Worm (Caenorhabditis elegans): Measurements from ENCODE around the gene K09C6.10.

DNA sequence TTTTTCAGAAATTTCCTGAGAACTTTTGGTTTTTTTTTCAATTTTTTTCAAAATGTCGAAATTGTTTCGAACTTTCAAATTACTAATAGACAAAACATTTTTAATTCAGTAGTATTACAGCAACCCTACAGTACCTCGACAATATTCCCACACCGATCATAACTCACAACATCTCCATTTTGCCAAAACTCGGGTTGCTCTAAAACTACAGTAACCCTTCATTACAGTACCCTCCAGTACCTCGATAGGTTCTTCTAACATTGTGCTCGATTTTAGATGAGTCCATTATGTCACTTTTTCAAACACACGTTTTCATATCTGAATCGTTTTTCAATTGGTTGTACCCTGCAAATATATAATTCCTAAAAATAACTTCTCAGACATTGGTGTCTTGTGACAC, 9.8 kb downstream of the K09C6.10 start:
- TF ChIP-seq hpl-2 (GFP tag; optimal IDR thresholded peaks at IDR 0.05): no peak
- no peak for TF ChIP-seq elt-2 (tag; optimal IDR thresholded peaks at IDR 0.05)
- TF ChIP-seq nhr-90 (tag; optimal IDR thresholded peaks at IDR 0.05; ENCODE audit: poor library complexity): no peak
- TF ChIP-seq fos-1 (tag; optimal IDR thresholded peaks at IDR 0.05): no peak
- no peak for TF ChIP-seq nhr-12 (tag; optimal IDR thresholded peaks at IDR 0.05)
- TF ChIP-seq unc-98 (GFP tag; IDR thresholded peaks at IDR 0.05): no peak
- no peak for TF ChIP-seq nhr-77 (tag; optimal IDR thresholded peaks at IDR 0.05)

All from whole organism, L1 larva.